Worm (Caenorhabditis elegans): ENCODE measurements around the gene clec-197.

The clec-197 gene

DNA sequence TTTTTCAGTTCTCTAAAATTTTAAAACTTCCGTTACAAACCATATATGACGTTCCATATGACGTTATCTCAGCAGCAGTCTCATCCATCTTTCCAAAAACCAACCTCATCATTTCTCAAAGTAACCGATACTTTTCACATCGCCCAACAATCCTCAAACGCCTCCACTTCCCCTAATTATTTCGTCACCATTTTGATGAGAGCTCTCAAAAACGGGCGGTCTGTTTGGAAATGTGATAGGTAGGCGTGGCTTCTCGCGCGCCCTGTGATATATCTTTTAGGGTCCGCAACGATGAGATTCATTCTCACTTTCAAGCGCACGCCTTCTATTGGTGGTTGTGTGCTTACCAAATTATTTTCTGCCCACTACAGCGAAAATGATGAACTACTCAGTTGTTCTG, 21.8 kb upstream of the clec-197 start, which contains the start of gene trh-1:
Gene trh-1, plus strand, starts transcription at position 301 of the 400 bp plus-strand sequence.
- TF ChIP-seq fkh-2 (tag; optimal IDR thresholded peaks at IDR 0.05) = no peak
- no peak for TF ChIP-seq unc-39 (tag; optimal IDR thresholded peaks at IDR 0.05)
- no peak for TF ChIP-seq snpc-4 (tag; optimal IDR thresholded peaks at IDR 0.05)
- TF ChIP-seq fkh-10 (GFP tag; optimal IDR thresholded peaks at IDR 0.05) = no peak
- no peak for TF ChIP-seq nhr-237 (tag; optimal IDR thresholded peaks at IDR 0.05)
- no peak for TF ChIP-seq nhr-25 (tag; optimal IDR thresholded peaks at IDR 0.05)
- TF ChIP-seq elt-2 (tag; optimal IDR thresholded peaks at IDR 0.05) = no peak
- no peak for TF ChIP-seq pha-4 (tag; optimal IDR thresholded peaks at IDR 0.05)
- no peak for TF ChIP-seq fos-1 (tag; optimal IDR thresholded peaks at IDR 0.05)

DNA sequence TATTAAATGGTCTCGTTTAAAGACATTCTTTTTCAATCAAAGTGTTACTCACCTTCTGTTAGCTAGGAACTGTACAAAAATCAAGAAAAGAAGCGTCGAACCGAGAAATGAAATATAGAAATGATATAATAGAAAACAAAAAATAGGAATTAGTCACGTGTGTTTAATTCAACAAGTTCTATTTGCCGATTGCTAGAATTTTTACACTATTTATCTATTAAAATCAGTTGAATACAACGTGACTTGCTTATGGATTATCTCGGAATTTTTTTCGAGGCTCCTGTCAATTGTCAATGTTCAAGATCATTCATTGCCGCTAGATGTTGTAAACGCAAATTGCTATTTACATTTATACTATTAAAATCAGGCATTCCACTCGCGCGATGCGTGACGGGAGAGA, 20.8 kb upstream of the clec-197 start, which contains the start of gene zipt-17:
Gene zipt-17, minus strand, starts transcription at position 101 of the 400 bp plus-strand sequence.
- TF ChIP-seq nfya-1 (tag; optimal IDR thresholded peaks at IDR 0.05; ENCODE audit: insufficient read depth) (no peak), nhr-77 (tag; optimal IDR thresholded peaks at IDR 0.05) (no peak), elt-2 (tag; optimal IDR thresholded peaks at IDR 0.05) (no peak), ceh-82 (tag; optimal IDR thresholded peaks at IDR 0.05) (no peak), snpc-4 (tag; optimal IDR thresholded peaks at IDR 0.05) (no peak), elt-3 (tag; optimal IDR thresholded peaks at IDR 0.05) (no peak), nhr-237 (tag; optimal IDR thresholded peaks at IDR 0.05) (no peak), nhr-43 (tag; optimal IDR thresholded peaks at IDR 0.05; ENCODE audit: poor library complexity, severe bottlenecking) (no peak), ceh-16 (tag; optimal IDR thresholded peaks at IDR 0.05) (no peak), ceh-9 (tag; optimal IDR thresholded peaks at IDR 0.05) (no peak), aly-2 (tag; optimal IDR thresholded peaks at IDR 0.05) (no peak), nhr-28 (tag; optimal IDR thresholded peaks at IDR 0.05) (no peak), fkh-2 (tag; optimal IDR thresholded peaks at IDR 0.05) (no peak), ztf-4 (tag; optimal IDR thresholded peaks at IDR 0.05) (no peak), nhr-12 (tag; optimal IDR thresholded peaks at IDR 0.05) (no peak), ztf-11 (tag; optimal IDR thresholded peaks at IDR 0.05) (no peak), ceh-28 (tag; optimal IDR thresholded peaks at IDR 0.05) (no peak), unc-62 (GFP tag; optimal IDR thresholded peaks at IDR 0.05) (no peak), egl-5 (tag; optimal IDR thresholded peaks at IDR 0.05) (no peak)

DNA sequence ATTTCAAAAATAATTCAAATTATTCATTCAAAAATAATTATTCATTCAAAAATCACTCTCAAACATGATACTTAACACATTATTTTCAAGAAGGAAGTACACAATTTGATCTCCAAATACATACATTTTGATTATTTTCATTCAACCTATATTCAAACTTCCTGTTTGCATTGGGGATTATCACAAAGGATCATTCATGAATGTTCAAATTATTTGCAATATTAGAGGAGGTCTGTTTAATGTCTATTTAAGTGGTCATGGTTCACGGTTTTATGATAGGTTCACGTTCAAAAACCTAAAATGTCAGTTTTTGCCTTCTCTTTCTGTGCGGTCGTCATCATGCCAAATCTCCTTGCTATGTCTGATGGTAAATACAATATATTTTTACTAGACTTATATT, 14.6 kb upstream of the clec-197 start, which contains the start of gene clec-202:
Gene clec-202, plus strand, starts transcription at position 301 of the 400 bp plus-strand sequence.
- TF ChIP-seq nhr-23 (tag; optimal IDR thresholded peaks at IDR 0.05) (no peak), lsy-12 (tag; optimal IDR thresholded peaks at IDR 0.05) (no peak), pha-4 (tag; optimal IDR thresholded peaks at IDR 0.05) (no peak), elt-3 (tag; optimal IDR thresholded peaks at IDR 0.05) (no peak), hmg-11 (tag; optimal IDR thresholded peaks at IDR 0.05) (no peak), fos-1 (tag; optimal IDR thresholded peaks at IDR 0.05) (no peak), nhr-11 (tag; optimal IDR thresholded peaks at IDR 0.05) (no peak), tbx-2 (tag; optimal IDR thresholded peaks at IDR 0.05) (no peak), elt-2 (tag; optimal IDR thresholded peaks at IDR 0.05) (no peak), nhr-67 (tag; optimal IDR thresholded peaks at IDR 0.05) (no peak), aly-2 (tag; optimal IDR thresholded peaks at IDR 0.05) (no peak), nhr-76 (tag; optimal IDR thresholded peaks at IDR 0.05) (no peak), nhr-43 (tag; optimal IDR thresholded peaks at IDR 0.05; ENCODE audit: poor library complexity, severe bottlenecking) (no peak), R02D3.7 (tag; optimal IDR thresholded peaks at IDR 0.05) (no peak), skn-1 (tag; optimal IDR thresholded peaks at IDR 0.05) (no peak), ztf-11 (tag; optimal IDR thresholded peaks at IDR 0.05) (no peak), snpc-4 (tag; optimal IDR thresholded peaks at IDR 0.05) (no peak), ceh-82 (tag; optimal IDR thresholded peaks at IDR 0.05) (no peak), ceh-28 (tag; optimal IDR thresholded peaks at IDR 0.05) (no peak)

DNA sequence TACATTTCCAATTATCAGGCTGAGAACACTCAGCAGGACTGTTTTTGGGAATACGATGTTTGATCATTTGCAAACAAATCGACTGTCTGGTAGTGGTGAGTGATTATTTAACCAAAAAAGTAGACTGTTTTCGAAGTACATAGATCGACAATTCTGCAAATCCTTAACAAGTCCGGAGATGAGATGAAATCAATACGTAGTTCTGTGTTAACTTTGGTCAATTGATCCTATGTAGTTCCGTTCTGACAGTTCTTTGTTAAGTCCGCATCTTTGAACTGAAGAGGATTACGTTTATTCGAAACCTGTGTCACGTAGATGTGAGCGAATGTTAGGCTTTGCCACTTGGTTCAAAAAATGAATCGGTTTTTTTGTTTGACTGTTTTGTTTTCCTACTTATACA, 5.1 kb upstream of the clec-197 start, which contains the start of gene clec-199:
Gene clec-199, plus strand, starts transcription at position 301 of the 400 bp plus-strand sequence.
- TF ChIP-seq nhr-237 (tag; optimal IDR thresholded peaks at IDR 0.05) (no peak), nhr-67 (tag; optimal IDR thresholded peaks at IDR 0.05) (no peak), nhr-23 (tag; optimal IDR thresholded peaks at IDR 0.05) (no peak), nhr-76 (tag; optimal IDR thresholded peaks at IDR 0.05) (no peak), sea-2 (GFP tag; optimal IDR thresholded peaks at IDR 0.05) (no peak), elt-1 (tag; optimal IDR thresholded peaks at IDR 0.05) (no peak), skn-1 (tag; optimal IDR thresholded peaks at IDR 0.05) (no peak), ztf-4 (tag; optimal IDR thresholded peaks at IDR 0.05) (no peak), aly-2 (tag; optimal IDR thresholded peaks at IDR 0.05) (no peak), nhr-77 (tag; optimal IDR thresholded peaks at IDR 0.05) (no peak), jun-1 (tag; optimal IDR thresholded peaks at IDR 0.05) (no peak), elt-3 (tag; optimal IDR thresholded peaks at IDR 0.05) (no peak), ceh-9 (tag; optimal IDR thresholded peaks at IDR 0.05) (no peak)

Measured in whole organism, L3 larva.